Worm (Caenorhabditis elegans): ENCODE results near the gene rab-6.2.

ce11 chrX:17211513-17211912, 10.8 kb upstream of the rab-6.2 start:
- no peak for TF ChIP-seq flt-1 (GFP tag; IDR thresholded peaks at IDR 0.05)
- no peak for TF ChIP-seq F13C5.2 (tag; optimal IDR thresholded peaks at IDR 0.05)
- TF ChIP-seq ama-1 (optimal IDR thresholded peaks at IDR 0.05): no peak
- no peak for TF ChIP-seq ceh-13 (GFP tag; optimal IDR thresholded peaks at IDR 0.05)
- no peak for TF ChIP-seq ceh-36 (tag; optimal IDR thresholded peaks at IDR 0.05)
- no peak for TF ChIP-seq sea-1 (GFP tag; conservative IDR thresholded peaks at IDR 0.05)
- TF ChIP-seq hmg-4 (GFP tag; optimal IDR thresholded peaks at IDR 0.05): no peak
- TF ChIP-seq B0310.2 (tag; optimal IDR thresholded peaks at IDR 0.05): no peak
- no peak for TF ChIP-seq hnd-1 (tag; optimal IDR thresholded peaks at IDR 0.05)
- no peak for TF ChIP-seq aly-1 (tag; optimal IDR thresholded peaks at IDR 0.05)
- no peak for TF ChIP-seq tbx-37 (GFP tag; conservative IDR thresholded peaks at IDR 0.05)
- TF ChIP-seq tbx-11 (GFP tag; IDR thresholded peaks at IDR 0.05): no peak
- no peak for TF ChIP-seq hmbx-1 (tag; optimal IDR thresholded peaks at IDR 0.05)

Measured in whole organism, early embryonic.